Worm (Caenorhabditis elegans): ENCODE measurements around the gene T27F7.12.

ce11 chrII:4986664-4987063, 3.2 kb upstream of the T27F7.12 start:
- TF ChIP-seq dao-5 (tag; optimal IDR thresholded peaks at IDR 0.05) (no peak), him-1 (tag; optimal IDR thresholded peaks at IDR 0.05) (no peak), W03F9.2 (tag; optimal IDR thresholded peaks at IDR 0.05) (no peak)

Data from whole organism, L4/young adult.